Fruit fly (Drosophila melanogaster) whole organism, prepupa: ENCODE measurements around the gene elg1.
A peak's percentile ranks its signal among the peaks of the same experiment; 100 is the strongest.

ENCODE experiments used
- Blimp-1 ChIP-seq: fragments of 200-800 bp; sonication (Bioruptor generic); optimal IDR thresholded peaks from 3 replicates; lab custom pipeline; 2017; ENCODE audit warnings: missing biosample characterization, missing genetic modification characterization, mild to moderate bottlenecking, moderate library complexity, missing genetic modification reagents
- CG10669 ChIP-seq: fragments of 200-800 bp; sonication (Bioruptor generic); optimal IDR thresholded peaks from 3 replicates; lab custom pipeline; 2018; ENCODE audit warnings: missing biosample characterization, mild to moderate bottlenecking, missing genetic modification characterization, moderate library complexity
- CG11294 ChIP-seq: fragments of 200-800 bp; sonication (Bioruptor generic); IDR thresholded peaks from 2 replicates; pipeline ENCODE4 v1.3.6; 2022; ENCODE audit warnings: missing biosample characterization, missing genetic modification characterization
- CG15336 ChIP-seq: fragments of 200-800 bp; sonication (Bioruptor generic); IDR thresholded peaks from 2 replicates; pipeline ENCODE4 v1.3.6; 2022; ENCODE audit warnings: missing biosample characterization, missing genetic modification characterization
- CG1621 ChIP-seq: fragments of 200-800 bp; sonication (Bioruptor generic); optimal IDR thresholded peaks from 3 replicates; lab custom pipeline; 2018; ENCODE audit warnings: missing biosample characterization, mild to moderate bottlenecking, missing genetic modification characterization
- CG16779 ChIP-seq: fragments of 200-800 bp; sonication (Bioruptor generic); optimal IDR thresholded peaks from 3 replicates; lab custom pipeline; 2017; ENCODE audit warnings: missing biosample characterization, mild to moderate bottlenecking, missing genetic modification characterization
- CG3032 ChIP-seq: fragments of 200-800 bp; optimal IDR thresholded peaks from 2 replicates; lab custom pipeline; 2019; ENCODE audit warnings: missing biosample characterization, mild to moderate bottlenecking, missing genetic modification characterization, moderate library complexity
- CG31627 ChIP-seq: fragments of 200-800 bp; sonication (Bioruptor generic); optimal IDR thresholded peaks from 3 replicates; lab custom pipeline; 2016; ENCODE audit warnings: missing biosample characterization, missing genetic modification characterization
- CG34406 ChIP-seq: fragments of 200-800 bp; sonication (Bioruptor generic); optimal IDR thresholded peaks from 3 replicates; lab custom pipeline; 2016; ENCODE audit warnings: missing biosample characterization, missing genetic modification characterization
- CG3919 ChIP-seq: fragments of 200-800 bp; sonication (Bioruptor generic); optimal IDR thresholded peaks from 3 replicates; lab custom pipeline; 2016; ENCODE audit warnings: missing biosample characterization, missing genetic modification characterization
- CG4318 ChIP-seq: fragments of 200-800 bp; sonication (Bioruptor generic); optimal IDR thresholded peaks from 3 replicates; lab custom pipeline; 2017; ENCODE audit warnings: missing biosample characterization, mild to moderate bottlenecking, missing genetic modification characterization
- CG6276 ChIP-seq: fragments of 200-800 bp; sonication (Bioruptor generic); optimal IDR thresholded peaks from 2 replicates; lab custom pipeline; 2017; ENCODE audit warnings: missing biosample characterization, mild to moderate bottlenecking, missing genetic modification characterization
- CG6792 ChIP-seq: fragments of 200-800 bp; sonication (Bioruptor generic); optimal IDR thresholded peaks from 3 replicates; lab custom pipeline; 2016; ENCODE audit warnings: missing biosample characterization, missing genetic modification characterization
- CG6808 ChIP-seq: fragments of 200-800 bp; sonication (Bioruptor generic); optimal IDR thresholded peaks from 3 replicates; lab custom pipeline; 2017; ENCODE audit warnings: missing biosample characterization, missing genetic modification characterization, mild to moderate bottlenecking, moderate library complexity, missing genetic modification reagents
- CG7368 ChIP-seq: fragments of 200-800 bp; sonication (Bioruptor generic); optimal IDR thresholded peaks from 3 replicates; lab custom pipeline; 2016; ENCODE audit warnings: missing biosample characterization, missing genetic modification characterization
- CG8319 ChIP-seq: fragments of 200-800 bp; sonication (Bioruptor generic); optimal IDR thresholded peaks from 3 replicates; lab custom pipeline; 2016; ENCODE audit warnings: missing biosample characterization, missing genetic modification characterization
- CG9139 ChIP-seq: fragments of 200-800 bp; sonication (Bioruptor generic); optimal IDR thresholded peaks from 3 replicates; lab custom pipeline; 2017; ENCODE audit warnings: missing biosample characterization, mild to moderate bottlenecking, missing genetic modification characterization
- Eip75B ChIP-seq: fragments of 200-800 bp; sonication (Bioruptor generic); optimal IDR thresholded peaks from 3 replicates; lab custom pipeline; 2016; ENCODE audit warnings: missing biosample characterization, missing genetic modification characterization
- Eip78C ChIP-seq: fragments of 200-800 bp; sonication (Bioruptor generic); peaks from one replicate; lab custom pipeline; 2016; ENCODE audit warnings: missing biosample characterization, missing genetic modification characterization
- Eip93F ChIP-seq: fragments of 200-800 bp; sonication (Bioruptor generic); optimal IDR thresholded peaks from 2 replicates; lab custom pipeline; 2016; ENCODE audit warnings: missing biosample characterization, mild to moderate bottlenecking, missing genetic modification characterization
- Ets21C ChIP-seq: fragments of 200-800 bp; sonication (Bioruptor generic); optimal IDR thresholded peaks from 3 replicates; lab custom pipeline; 2016; ENCODE audit warnings: missing biosample characterization, missing genetic modification characterization
- Ets96B ChIP-seq: fragments of 200-800 bp; optimal IDR thresholded peaks from 2 replicates; lab custom pipeline; 2019; ENCODE audit warnings: missing biosample characterization, mild to moderate bottlenecking, missing genetic modification characterization, moderate library complexity
- Gug ChIP-seq: fragments of 200-800 bp; sonication (Bioruptor generic); IDR thresholded peaks from 2 replicates; pipeline ENCODE4 v1.3.6; 2022; ENCODE audit warnings: missing biosample characterization, missing genetic modification characterization
- Hr38 ChIP-seq: sonication (Bioruptor generic); optimal IDR thresholded peaks from 2 replicates; lab custom pipeline; 2016; ENCODE audit warnings: missing biosample characterization, missing genetic modification characterization
- Hr4 ChIP-seq: fragments of 200-800 bp; sonication (Bioruptor generic); optimal IDR thresholded peaks from 3 replicates; lab custom pipeline; 2016; ENCODE audit warnings: missing biosample characterization, missing genetic modification characterization
- Lpt ChIP-seq: fragments of 200-800 bp; sonication (Bioruptor generic); optimal IDR thresholded peaks from 3 replicates; lab custom pipeline; 2016; ENCODE audit warnings: missing biosample characterization, missing genetic modification characterization
- Met ChIP-seq: fragments of 200-800 bp; sonication (Bioruptor generic); optimal IDR thresholded peaks from 3 replicates; lab custom pipeline; 2016; ENCODE audit warnings: missing biosample characterization, missing genetic modification characterization
- OdsH ChIP-seq: fragments of 200-800 bp; sonication (Bioruptor generic); optimal IDR thresholded peaks from 3 replicates; lab custom pipeline; 2016; ENCODE audit warnings: missing biosample characterization, missing genetic modification characterization
- Smox ChIP-seq: fragments of 200-800 bp; sonication (Bioruptor generic); optimal IDR thresholded peaks from 3 replicates; lab custom pipeline; 2016; ENCODE audit warnings: missing biosample characterization, missing genetic modification characterization
- Sox102F ChIP-seq: fragments of 200-800 bp; sonication (Bioruptor generic); optimal IDR thresholded peaks from 2 replicates; lab custom pipeline; 2016; ENCODE audit warnings: missing biosample characterization, mild to moderate bottlenecking, missing genetic modification characterization
- Sox14 ChIP-seq: fragments of 200-800 bp; sonication (Bioruptor generic); optimal IDR thresholded peaks from 3 replicates; lab custom pipeline; 2016; ENCODE audit warnings: missing biosample characterization, missing genetic modification characterization
- acj6 ChIP-seq: fragments of 200-800 bp; sonication (Bioruptor generic); optimal IDR thresholded peaks from 3 replicates; lab custom pipeline; 2016; ENCODE audit warnings: missing biosample characterization, missing genetic modification characterization
- cyc ChIP-seq: fragments of 200-800 bp; sonication (Bioruptor generic); optimal IDR thresholded peaks from 3 replicates; lab custom pipeline; 2016; ENCODE audit warnings: missing biosample characterization, missing genetic modification characterization
- dac ChIP-seq: fragments of 200-800 bp; sonication (Bioruptor generic); optimal IDR thresholded peaks from 2 replicates; lab custom pipeline; 2017; ENCODE audit warnings: missing biosample characterization, mild to moderate bottlenecking, missing genetic modification characterization
- fd59A ChIP-seq: fragments of 200-800 bp; sonication (Bioruptor generic); optimal IDR thresholded peaks from 2 replicates; lab custom pipeline; 2017; ENCODE audit warnings: missing biosample characterization, mild to moderate bottlenecking, missing genetic modification characterization, missing genetic modification reagents
- fd85E ChIP-seq: fragments of 200-800 bp; sonication (Bioruptor generic); optimal IDR thresholded peaks from 3 replicates; lab custom pipeline; 2016; ENCODE audit warnings: missing biosample characterization, missing genetic modification characterization
- fkh ChIP-seq: fragments of 200-800 bp; sonication (Bioruptor generic); optimal IDR thresholded peaks from 3 replicates; lab custom pipeline; 2017; ENCODE audit warnings: missing biosample characterization, mild to moderate bottlenecking, missing genetic modification characterization, moderate library complexity
- net ChIP-seq: fragments of 200-800 bp; sonication (Bioruptor generic); optimal IDR thresholded peaks from 3 replicates; lab custom pipeline; 2016; ENCODE audit warnings: missing biosample characterization, missing genetic modification characterization
- pdm3 ChIP-seq: fragments of 200-800 bp; sonication (Bioruptor generic); optimal IDR thresholded peaks from 3 replicates; lab custom pipeline; 2016; ENCODE audit warnings: missing biosample characterization, missing genetic modification characterization
- salr ChIP-seq, 2 experiments: fragments of 200-800 bp; sonication (Bioruptor generic); optimal IDR thresholded peaks; 3 replicates each; lab custom pipeline; 2016 to 2018; ENCODE audit warnings: missing biosample characterization in 2 of 2, missing genetic modification characterization in 2 of 2, mild to moderate bottlenecking in 1 of 2
- spab ChIP-seq: fragments of 200-800 bp; sonication (Bioruptor generic); optimal IDR thresholded peaks from 2 replicates; lab custom pipeline; 2017; ENCODE audit warnings: missing biosample characterization, mild to moderate bottlenecking, missing genetic modification characterization, missing genetic modification reagents
- ss ChIP-seq, 2 experiments: fragments of 200-800 bp; sonication (Bioruptor generic); optimal IDR thresholded peaks; 2 replicates in 1 of 2; 3 replicates in 1 of 2; lab custom pipeline; 2017 to 2018; ENCODE audit warnings: mild to moderate bottlenecking in 2 of 2, missing biosample characterization in 2 of 2, missing genetic modification characterization in 2 of 2, moderate library complexity in 1 of 2
- svp ChIP-seq: fragments of 200-800 bp; sonication (Bioruptor generic); peaks from one replicate; lab custom pipeline; 2016; ENCODE audit warnings: missing biosample characterization, missing genetic modification characterization

The elg1 gene

DNA sequence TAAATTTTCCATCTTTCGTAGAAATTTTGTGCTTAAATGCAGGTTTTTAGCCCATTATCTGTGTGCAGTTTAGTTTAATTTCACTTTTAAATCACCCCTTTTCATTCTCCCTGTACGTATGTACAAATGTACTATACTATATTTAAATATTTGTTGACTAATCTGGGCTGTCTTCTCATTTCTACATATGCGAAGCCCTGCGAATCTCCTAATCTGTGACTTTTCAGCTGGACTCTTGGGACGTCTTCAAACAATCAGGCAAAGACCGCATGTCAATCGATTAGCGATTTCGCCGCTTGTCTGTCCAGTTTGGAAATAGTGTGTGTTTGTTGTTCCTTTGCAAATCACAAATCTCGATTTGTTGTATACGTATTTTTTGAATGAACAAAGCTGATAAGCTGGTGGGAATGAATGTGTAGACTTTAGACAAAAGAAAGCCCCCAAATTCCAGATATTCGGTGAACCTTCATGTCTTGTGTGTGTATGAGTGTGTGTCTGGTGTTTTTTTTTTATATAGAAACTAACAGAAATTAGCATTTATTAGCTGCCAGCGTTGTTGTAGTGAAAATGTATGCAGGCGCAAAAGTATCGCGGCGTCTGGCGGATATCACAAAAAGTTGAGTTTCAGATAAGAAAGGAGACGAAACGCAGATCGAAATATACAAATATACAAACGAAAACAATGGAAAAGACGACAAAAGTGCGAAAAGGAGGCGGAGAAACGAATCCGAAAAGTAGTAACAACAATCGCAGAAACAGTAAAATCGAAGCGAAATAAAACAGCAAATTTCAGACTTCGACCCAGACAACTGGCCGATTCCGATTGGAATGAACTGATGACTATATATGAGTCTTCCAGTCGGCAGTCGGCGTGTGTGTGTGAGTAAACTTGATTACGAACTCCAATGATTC, 27.6 kb downstream of the elg1 start:
- TF ChIP-seq ss (GFP tag; optimal IDR thresholded peaks at IDR 0.05; lab: Kevin White, UChicago): peak; percentile 37 to 63
- peak; percentile 11 for TF ChIP-seq CG6808
- TF ChIP-seq CG3919 (GFP tag; lab: Kevin White, UChicago): peak; percentile 9
- no peak for TF ChIP-seq CG34406 (GFP tag; lab: Kevin White, UChicago)
- peak; percentile 75 for TF ChIP-seq svp (GFP tag; lab: Kevin White, UChicago)

DNA sequence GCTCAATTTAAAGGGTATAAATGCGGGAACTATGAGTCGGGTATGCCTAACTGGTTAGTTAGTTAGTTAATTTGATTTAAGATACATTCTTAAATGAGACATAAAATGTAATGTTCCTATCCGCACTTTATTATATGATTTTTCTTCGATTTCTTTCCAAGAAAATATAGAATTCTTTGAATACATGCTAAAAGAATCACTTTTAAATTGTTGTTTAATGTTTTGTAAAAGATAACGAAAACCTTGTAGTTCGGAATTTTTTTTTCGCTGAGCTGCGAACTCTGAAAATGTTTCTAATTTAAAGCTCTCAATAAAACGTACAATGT, 28.2 kb downstream of the elg1 start:
- TF ChIP-seq CG4318 (peak; percentile 1), CG15336 (GFP tag; lab: Robert Waterston, UW) (no peak), Hr4 (GFP tag; lab: Kevin White, UChicago) (peak; percentile 10), svp (GFP tag; lab: Kevin White, UChicago) (peak; percentile 59), CG11294 (GFP tag; lab: Robert Waterston, UW) (no peak), CG16779 (tag; lab: Kevin White, UChicago) (no peak), Eip78C (GFP tag; lab: Kevin White, UChicago) (peak; percentile 69), Ets21C (GFP tag; lab: Kevin White, UChicago) (no peak), cyc (no peak), CG3032 (tag; lab: Kevin White, UChicago) (no peak), Lpt (GFP tag; lab: Kevin White, UChicago) (no peak), OdsH (GFP tag; lab: Kevin White, UChicago) (peak; percentile 11), Blimp-1 (GFP tag; lab: Kevin White, UChicago) (no peak)
- TF ChIP-seq, all 60 proteins: peak for 5

DNA sequence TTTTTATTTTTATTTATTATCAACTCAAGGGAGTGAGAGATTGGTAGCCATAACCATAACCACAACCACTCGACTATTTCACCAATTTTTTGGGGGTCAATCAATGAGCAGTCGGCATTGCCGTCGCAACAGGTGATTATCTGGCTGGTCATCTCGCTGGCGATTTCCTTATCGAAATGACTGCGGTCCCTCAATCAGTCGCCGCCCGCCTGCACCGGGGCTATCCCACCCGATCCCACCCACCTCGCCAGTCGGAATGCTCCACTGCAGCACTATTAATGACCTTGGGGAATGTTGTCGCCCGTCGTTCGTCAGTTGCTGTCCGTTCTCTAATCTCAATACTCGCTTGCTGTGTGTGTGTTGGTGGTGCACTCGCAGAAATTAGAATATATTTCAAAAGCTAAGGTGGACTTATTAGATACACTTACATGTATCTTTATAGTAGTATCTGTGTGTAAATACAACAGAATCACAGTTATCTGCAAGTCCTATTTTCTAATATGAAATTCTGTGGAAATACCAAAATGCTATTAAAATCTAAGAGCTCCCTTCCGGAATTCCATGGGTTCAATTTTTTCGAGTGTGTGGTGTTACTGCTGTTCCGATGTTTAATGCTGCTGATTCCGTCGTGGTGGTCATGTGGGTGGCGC, 28.7 kb downstream of the elg1 start:
- TF ChIP-seq CG10669 (GFP tag; lab: Kevin White, UChicago): peak; percentile 22
- TF ChIP-seq Ets96B (tag; lab: Kevin White, UChicago): no peak
- no peak for TF ChIP-seq cyc
- TF ChIP-seq fd85E (GFP tag; lab: Kevin White, UChicago): no peak
- TF ChIP-seq Met (GFP tag; lab: Kevin White, UChicago): peak; percentile 31
- no peak for TF ChIP-seq fkh (GFP tag; lab: Kevin White, UChicago)
- TF ChIP-seq Sox14 (GFP tag; lab: Kevin White, UChicago): peak; percentile 32
- TF ChIP-seq net (GFP tag; lab: Kevin White, UChicago): peak; percentile 27
- 0 out of 2 replicates have a peak, but pooled peaks have one; percentile 17 for TF ChIP-seq Gug (GFP tag; lab: Robert Waterston, UW)
- peak; percentile 12 for TF ChIP-seq Eip75B (GFP tag; lab: Kevin White, UChicago)
- no peak for TF ChIP-seq CG1621 (tag; lab: Kevin White, UChicago)
- no peak for TF ChIP-seq CG9139
- peak; percentile 22 for TF ChIP-seq CG3032 (tag; lab: Kevin White, UChicago)
- TF ChIP-seq CG3919 (GFP tag; lab: Kevin White, UChicago): peak; percentile 22
- TF ChIP-seq CG15336 (GFP tag; lab: Robert Waterston, UW): peak; percentile 62
- TF ChIP-seq CG7368 (GFP tag; lab: Kevin White, UChicago): no peak
- no peak for TF ChIP-seq CG6276
- no peak for TF ChIP-seq Sox102F (GFP tag; lab: Kevin White, UChicago)
- peak; percentile 1 for TF ChIP-seq CG6792 (GFP tag; lab: Kevin White, UChicago)
- no peak for TF ChIP-seq Blimp-1 (GFP tag; lab: Kevin White, UChicago)
- TF ChIP-seq svp (GFP tag; lab: Kevin White, UChicago): no peak
- TF ChIP-seq Smox (GFP tag; lab: Kevin White, UChicago): peak; percentile 32
- TF ChIP-seq CG6808: no peak
- no peak for TF ChIP-seq Hr38 (GFP tag; lab: Kevin White, UChicago)
- no peak for TF ChIP-seq CG8319
- no peak for TF ChIP-seq salr (GFP tag; optimal IDR thresholded peaks at IDR 0.05; lab: Kevin White, UChicago)
- TF ChIP-seq spab (GFP tag; lab: Kevin White, UChicago): peak; percentile 7
- TF ChIP-seq acj6: peak; percentile 39
- TF ChIP-seq Ets21C (GFP tag; lab: Kevin White, UChicago): no peak
- no peak for TF ChIP-seq fd59A (GFP tag; lab: Kevin White, UChicago)
- TF ChIP-seq Eip93F (GFP tag; lab: Kevin White, UChicago): no peak
- TF ChIP-seq ss (GFP tag; optimal IDR thresholded peaks at IDR 0.05; lab: Kevin White, UChicago): no peak
- TF ChIP-seq pdm3 (GFP tag; lab: Kevin White, UChicago): peak; percentile 53
- TF ChIP-seq dac (GFP tag; lab: Kevin White, UChicago): no peak
- TF ChIP-seq Lpt (GFP tag; lab: Kevin White, UChicago): no peak
- peak; percentile 28 for TF ChIP-seq CG31627
